Worm (Caenorhabditis elegans) whole organism, L3 larva: ENCODE measurements around the gene mtx-2.

Experiments
- ZK546.5 ChIP-seq: sonication (generic microtip); optimal IDR thresholded peaks from 2 replicates; lab custom pipeline; 2017; ENCODE audit warnings: missing biosample characterization, missing genetic modification characterization
- aly-2 ChIP-seq: fragments of 150-350 bp; optimal IDR thresholded peaks from 2 replicates; lab custom pipeline; 2014; ENCODE audit warnings: missing biosample characterization, missing genetic modification characterization
- ama-1 ChIP-seq: fragments of 150-350 bp; optimal IDR thresholded peaks from 2 replicates; lab custom pipeline; 2018
- ceh-16 ChIP-seq: sonication (generic microtip); optimal IDR thresholded peaks from 2 replicates; lab custom pipeline; 2017; ENCODE audit warnings: missing biosample characterization, missing genetic modification characterization
- ceh-9 ChIP-seq: sonication (generic microtip); optimal IDR thresholded peaks from 2 replicates; lab custom pipeline; 2018; ENCODE audit warnings: missing biosample characterization, missing genetic modification characterization
- egl-27 ChIP-seq: sonication (generic microtip); optimal IDR thresholded peaks from 4 replicates; lab custom pipeline; 2017; ENCODE audit warnings: missing biosample characterization, missing genetic modification reagents, missing genetic modification characterization
- egl-5 ChIP-seq: fragments of 150-350 bp; optimal IDR thresholded peaks from 2 replicates; lab custom pipeline; 2017; ENCODE audit warnings: missing biosample characterization, missing genetic modification reagents, missing genetic modification characterization, inconsistent platforms
- elt-2 ChIP-seq: sonication (generic microtip); optimal IDR thresholded peaks from 2 replicates; lab custom pipeline; 2016; ENCODE audit warnings: missing genetic modification reagents, mild to moderate bottlenecking, missing genetic modification characterization, missing compliant biosample characterization
- elt-3 ChIP-seq, 3 experiments: fragments of 150-350 bp in 1 of 3; sonication (generic microtip) in 2 of 3; optimal IDR thresholded peaks; 2 replicates in 2 of 3; 4 replicates in 1 of 3; lab custom pipeline; 2014 to 2017; ENCODE audit warnings: missing biosample characterization in 3 of 3, missing genetic modification characterization in 3 of 3
- eor-1 ChIP-seq, 2 experiments: fragments of 150-350 bp; optimal IDR thresholded peaks; 2 replicates each; lab custom pipeline; 2014 to 2018; ENCODE audit warnings: missing biosample characterization in 2 of 2, missing genetic modification characterization in 2 of 2
- fkh-10 ChIP-seq: sonication (generic microtip); optimal IDR thresholded peaks from 2 replicates; lab custom pipeline; 2017; ENCODE audit warnings: missing biosample characterization, missing genetic modification reagents, missing genetic modification characterization
- lin-39 ChIP-seq: fragments of 150-350 bp; optimal IDR thresholded peaks from 2 replicates; lab custom pipeline; 2018; ENCODE audit warnings: missing biosample characterization, missing genetic modification reagents, missing genetic modification characterization
- nfya-1 ChIP-seq: sonication (generic microtip); optimal IDR thresholded peaks from 2 replicates; lab custom pipeline; 2017; ENCODE audit warnings: missing genetic modification characterization, mild to moderate bottlenecking, missing compliant biosample characterization, antibody characterized with exemption, moderate library complexity; ENCODE audit not compliant: insufficient read depth
- nhr-12 ChIP-seq: fragments of 150-350 bp; optimal IDR thresholded peaks from 2 replicates; lab custom pipeline; 2014; ENCODE audit warnings: missing biosample characterization, missing genetic modification characterization
- nhr-23 ChIP-seq: fragments of 150-350 bp; optimal IDR thresholded peaks from 2 replicates; lab custom pipeline; 2014; ENCODE audit warnings: missing biosample characterization, missing genetic modification reagents, missing genetic modification characterization
- nhr-76 ChIP-seq: fragments of 150-350 bp; sonication (generic microtip); optimal IDR thresholded peaks from 5 replicates; lab custom pipeline; 2014; ENCODE audit warnings: missing biosample characterization, missing genetic modification characterization
- nhr-77 ChIP-seq: fragments of 150-350 bp; optimal IDR thresholded peaks from 2 replicates; lab custom pipeline; 2014; ENCODE audit warnings: missing biosample characterization, missing genetic modification characterization
- sea-2 ChIP-seq: fragments of 150-350 bp; sonication (generic microtip); optimal IDR thresholded peaks from 4 replicates; lab custom pipeline; 2014; ENCODE audit warnings: missing biosample characterization, missing genetic modification reagents, missing genetic modification characterization
- unc-62 ChIP-seq: fragments of 150-350 bp; sonication (generic microtip); optimal IDR thresholded peaks from 4 replicates; lab custom pipeline; 2014; ENCODE audit warnings: missing biosample characterization, missing genetic modification reagents, missing genetic modification characterization
- ztf-11 ChIP-seq: fragments of 150-350 bp; optimal IDR thresholded peaks from 2 replicates; lab custom pipeline; 2014; ENCODE audit warnings: missing biosample characterization, missing genetic modification characterization
- ztf-4 ChIP-seq: fragments of 150-350 bp; optimal IDR thresholded peaks from 2 replicates; lab custom pipeline; 2014; ENCODE audit warnings: missing biosample characterization, missing genetic modification characterization

The mtx-2 gene

DNA sequence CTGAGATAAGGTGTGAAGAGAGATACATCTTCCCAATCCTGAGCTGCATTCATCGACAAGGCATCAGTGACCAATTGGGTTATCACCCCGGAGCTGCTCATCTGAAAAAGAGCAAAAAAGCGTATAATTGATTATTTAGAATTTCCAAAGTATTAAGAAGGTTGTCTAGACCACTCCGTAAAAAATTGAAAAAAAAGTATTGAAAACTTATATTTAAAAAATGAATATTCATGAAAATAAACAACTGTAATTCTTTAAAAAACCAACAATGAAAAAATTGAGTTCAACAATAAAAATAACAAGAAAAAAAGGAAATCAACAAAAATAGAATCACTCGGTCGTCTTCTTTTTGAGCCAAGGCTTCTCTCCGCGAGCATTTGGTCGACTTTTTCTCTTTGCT lies at the start of gene mtx-2:
mtx-2 (minus strand) TSS at position 101 of the 400 bp plus-strand sequence.
- no peak for TF ChIP-seq lin-39 (tag; lab: Kevin White, UChicago)
- no peak for TF ChIP-seq ceh-9 (tag; lab: Kevin White, UChicago)
- no peak for TF ChIP-seq ceh-16
- no peak for TF ChIP-seq elt-2 (tag; lab: Kevin White, UChicago)
- TF ChIP-seq ztf-4 (tag; lab: Kevin White, UChicago) = no peak

DNA sequence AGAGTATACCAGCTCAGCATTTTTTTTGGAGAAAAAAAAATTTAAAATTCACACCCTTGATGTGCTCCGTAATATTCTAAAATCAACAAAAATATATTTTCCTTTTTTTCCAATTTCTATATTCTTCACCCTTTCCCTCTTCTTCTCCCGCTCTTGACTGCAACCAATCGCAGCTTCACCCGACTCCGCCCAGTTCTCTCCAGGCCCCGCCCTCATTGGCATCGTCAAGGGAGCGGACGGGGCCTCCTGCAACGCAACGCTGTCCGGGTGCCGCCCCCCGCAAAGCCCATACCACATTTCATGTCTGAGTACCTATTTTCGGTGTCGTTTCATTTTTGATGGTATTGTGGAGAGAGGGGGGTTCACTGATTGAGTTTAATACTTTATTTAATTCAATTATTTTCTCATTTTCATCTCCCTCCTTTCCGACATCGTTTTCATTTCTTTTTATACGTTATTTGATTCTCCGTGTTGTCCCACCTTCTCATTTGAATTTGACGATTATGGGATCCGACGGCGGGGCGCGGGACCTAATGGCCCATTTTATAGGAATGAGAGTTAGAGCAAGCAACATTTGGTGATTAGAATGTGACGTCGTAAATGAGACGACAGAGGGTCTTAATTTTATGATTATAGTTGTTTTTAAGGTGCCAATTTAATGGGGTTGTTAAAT lies 48.9 kb upstream of the mtx-2 start:
- TF ChIP-seq ztf-11 (tag; lab: Kevin White, UChicago) (no peak), nhr-23 (tag; lab: Kevin White, UChicago) (no peak), ZK546.5 (no peak), unc-62 (no peak), nfya-1 (tag; lab: Kevin White, UChicago) (peak; percentile 96), egl-5 (tag; lab: Kevin White, UChicago) (peak; percentile 100), ama-1 (lab: Kevin White, UChicago) (no peak)

DNA sequence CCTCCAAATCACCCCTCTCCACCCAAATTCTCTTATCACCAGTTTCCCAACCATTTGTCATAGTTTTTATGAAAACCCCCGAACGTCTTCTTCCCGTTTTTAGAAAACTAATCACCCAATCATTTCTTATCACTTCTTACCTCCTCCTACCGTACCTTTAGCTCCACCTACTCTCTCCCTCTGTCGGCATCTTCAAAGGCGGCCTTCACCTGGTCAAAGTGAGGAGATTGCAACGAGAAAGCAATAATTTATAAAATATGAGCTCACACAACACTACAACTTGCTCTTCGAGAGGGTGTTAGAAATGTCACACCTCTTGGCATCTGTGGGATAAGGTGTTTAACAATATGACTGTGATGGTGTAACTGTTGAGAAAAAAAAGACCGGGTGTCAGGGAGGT lies 45.6 kb upstream of the mtx-2 start:
- TF ChIP-seq egl-27 (tag; lab: Kevin White, UChicago) (no peak), egl-5 (tag; lab: Kevin White, UChicago) (peak; percentile 98), sea-2 (GFP tag; lab: Kevin White, UChicago) (no peak), nfya-1 (tag; lab: Kevin White, UChicago) (peak; percentile 11)

DNA sequence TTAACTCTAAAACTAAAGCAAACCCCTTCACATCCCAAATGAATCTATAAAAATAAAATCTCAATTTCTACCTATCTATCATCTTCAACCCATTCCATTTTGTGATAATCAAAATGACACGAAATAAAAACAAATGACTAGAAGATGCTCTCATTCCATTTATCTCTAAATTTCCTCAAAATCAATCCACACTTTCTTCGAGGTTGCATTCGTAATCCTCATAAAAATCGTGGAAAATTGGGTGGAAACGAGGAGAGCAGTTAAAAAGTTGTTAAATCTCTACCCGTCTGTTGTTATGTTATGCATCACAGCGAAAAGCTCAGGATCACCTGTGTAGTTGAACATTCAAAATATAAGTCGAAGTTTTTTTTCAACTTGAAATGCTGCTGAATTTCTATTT lies 43.5 kb upstream of the mtx-2 start:
- TF ChIP-seq nhr-12 (tag; lab: Kevin White, UChicago) = no peak
- no peak for TF ChIP-seq nhr-76 (tag; lab: Kevin White, UChicago)
- TF ChIP-seq egl-5 (tag; lab: Kevin White, UChicago) = peak; percentile 100
- no peak for TF ChIP-seq fkh-10 (GFP tag; lab: Kevin White, UChicago)
- TF ChIP-seq sea-2 (GFP tag; lab: Kevin White, UChicago) = no peak
- TF ChIP-seq nhr-77 = no peak
- TF ChIP-seq elt-3 (tag; optimal IDR thresholded peaks at IDR 0.05; lab: Kevin White, UChicago) = no peak

DNA sequence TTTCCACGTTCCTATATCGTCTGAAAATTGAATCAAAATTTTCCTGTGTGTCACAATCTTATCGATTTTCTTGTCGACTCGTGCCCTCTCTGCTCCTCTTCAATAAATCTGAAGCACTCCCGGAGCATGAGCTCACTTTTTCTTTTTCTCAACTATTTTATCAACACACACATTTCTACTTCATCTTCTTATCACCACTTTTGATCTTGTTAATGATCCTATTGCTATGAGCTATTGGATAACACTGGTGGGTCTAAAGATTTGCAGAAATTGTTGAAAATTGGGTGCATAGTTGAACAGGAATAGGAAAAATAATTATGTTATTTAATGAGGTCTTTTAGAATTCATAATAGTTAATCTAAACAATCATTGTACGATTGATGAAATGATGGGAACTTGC lies 41.9 kb upstream of the mtx-2 start:
- TF ChIP-seq egl-5 (tag; lab: Kevin White, UChicago) (peak; percentile 98), ztf-11 (tag; lab: Kevin White, UChicago) (no peak)
- TF ChIP-seq, all 47 proteins: peak for 1

DNA sequence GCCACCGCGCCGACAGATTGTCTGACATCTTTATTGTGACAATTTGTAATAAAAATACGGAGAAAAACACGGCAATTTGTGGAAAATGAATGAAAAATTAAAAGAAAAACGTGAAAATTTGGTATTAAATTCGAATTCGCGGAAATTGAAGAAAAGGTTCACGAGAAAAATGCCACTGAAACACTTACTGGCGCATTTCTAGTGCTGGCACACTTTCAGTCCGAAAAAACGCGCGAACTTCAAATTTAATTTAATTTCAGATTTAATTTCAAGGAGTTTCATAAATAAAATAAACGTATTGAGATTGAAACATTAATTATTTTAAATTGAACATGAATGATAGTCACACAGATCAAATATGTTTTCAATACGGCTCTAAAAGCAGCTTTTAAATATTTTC lies 31.9 kb upstream of the mtx-2 start, which contains the start of gene cyk-7:
cyk-7 (minus strand) TSS at position 99 of the 400 bp plus-strand sequence.
- TF ChIP-seq fkh-10 (GFP tag; lab: Kevin White, UChicago) (no peak), elt-2 (tag; lab: Kevin White, UChicago) (no peak)

DNA sequence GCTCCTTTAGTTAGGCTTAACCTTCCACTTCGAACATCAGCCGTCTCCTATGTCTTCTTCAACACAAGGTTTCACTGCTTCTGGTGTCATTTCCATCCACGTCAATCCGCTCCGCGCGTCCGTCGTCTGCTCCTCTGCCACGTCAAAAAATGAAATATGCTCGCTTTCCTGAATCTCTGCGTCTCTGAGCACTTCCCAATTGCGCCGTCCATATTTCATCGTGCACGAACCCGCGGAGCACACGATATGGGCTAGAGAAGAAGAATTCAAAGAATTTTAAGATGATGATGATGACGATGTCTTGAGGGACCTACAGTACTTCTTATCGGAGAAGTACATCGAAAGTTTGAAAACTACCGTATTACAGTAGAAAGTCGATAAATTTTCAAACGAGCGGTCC lies 29.6 kb upstream of the mtx-2 start:
- TF ChIP-seq ztf-11 (tag; lab: Kevin White, UChicago) (no peak), nfya-1 (tag; lab: Kevin White, UChicago) (peak; percentile 20)

DNA sequence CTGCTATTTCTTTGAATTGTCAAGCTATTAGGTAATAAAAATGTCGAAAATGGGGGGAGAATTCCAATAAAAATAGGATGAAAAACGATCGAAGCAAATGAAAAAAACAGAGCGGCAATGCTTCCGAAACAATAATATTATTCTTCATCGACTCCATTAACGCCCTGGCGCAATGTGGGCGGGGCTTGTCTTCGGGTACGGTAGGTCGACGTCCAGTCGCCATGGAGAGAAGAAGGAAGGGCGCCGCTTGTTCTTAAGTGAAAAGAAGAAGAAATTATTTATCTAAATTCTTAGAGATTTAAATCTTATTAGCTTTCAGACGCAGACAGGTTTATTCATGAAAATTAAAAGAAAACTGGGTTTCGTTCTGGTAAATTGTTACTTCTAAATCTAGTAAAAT lies 28.8 kb upstream of the mtx-2 start:
- TF ChIP-seq nfya-1 (tag; lab: Kevin White, UChicago) = peak; percentile 97
- TF ChIP-seq aly-2 = no peak

DNA sequence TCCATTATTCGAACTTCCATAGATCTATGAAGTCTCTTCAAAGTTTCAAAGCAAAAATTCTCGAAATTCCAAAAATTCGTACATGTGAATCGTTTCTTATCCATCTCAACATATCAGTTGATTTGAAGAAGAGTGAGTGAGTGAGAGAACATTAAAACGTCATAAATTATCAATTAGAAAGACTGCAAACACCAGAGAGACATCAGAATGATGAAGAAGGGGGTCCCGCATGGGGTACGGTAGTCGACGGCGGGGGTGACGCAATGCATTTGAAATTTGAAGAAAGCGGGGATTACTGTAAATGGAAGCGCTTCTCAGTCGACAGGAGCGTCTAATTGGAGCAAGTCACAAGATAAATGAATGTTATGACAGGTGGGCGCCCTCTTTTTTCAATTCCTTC lies 27.1 kb upstream of the mtx-2 start:
- TF ChIP-seq eor-1 (tag; optimal IDR thresholded peaks at IDR 0.05; lab: Kevin White, UChicago) = no peak
- peak; percentile 65 for TF ChIP-seq nfya-1 (tag; lab: Kevin White, UChicago)
